Fruit fly (Drosophila melanogaster) whole organism, embryonic: ENCODE data around the gene mRpL17.

ENCODE experiments used
- BEAF-32 ChIP-seq: fragments of 200-800 bp; sonication (Bioruptor generic); optimal IDR thresholded peaks from 3 replicates; lab custom pipeline; 2017; ENCODE audit warnings: missing biosample characterization, missing genetic modification characterization, mild to moderate bottlenecking, moderate library complexity, missing genetic modification reagents
- Bteb2 ChIP-seq: fragments of 200-800 bp; sonication (Bioruptor generic); optimal IDR thresholded peaks from 2 replicates; lab custom pipeline; 2016; ENCODE audit warnings: missing biosample characterization, missing genetic modification characterization
- CG10274 ChIP-seq: fragments of 200-800 bp; sonication (Bioruptor generic); optimal IDR thresholded peaks from 3 replicates; lab custom pipeline; 2017; ENCODE audit warnings: missing biosample characterization, mild to moderate bottlenecking, missing genetic modification characterization
- CG11560 ChIP-seq: fragments of 200-800 bp; sonication (Bioruptor generic); IDR thresholded peaks from 3 replicates; pipeline ENCODE4 v1.3.6; 2022; ENCODE audit warnings: missing biosample characterization, missing genetic modification characterization
- CG13296 ChIP-seq: fragments of 200-800 bp; sonication (Bioruptor generic); optimal IDR thresholded peaks from 3 replicates; lab custom pipeline; 2018; ENCODE audit warnings: missing biosample characterization, mild to moderate bottlenecking, missing genetic modification characterization
- CG13775 ChIP-seq: fragments of 200-800 bp; sonication (Bioruptor generic); optimal IDR thresholded peaks from 3 replicates; lab custom pipeline; 2017; ENCODE audit warnings: missing biosample characterization, mild to moderate bottlenecking, missing genetic modification characterization
- CG14965 ChIP-seq: fragments of 200-800 bp; sonication (Bioruptor generic); optimal IDR thresholded peaks from 2 replicates; lab custom pipeline; 2016; ENCODE audit warnings: missing biosample characterization, missing genetic modification characterization, borderline replicate concordance
- CG1529 ChIP-seq: fragments of 200-800 bp; sonication (Bioruptor generic); optimal IDR thresholded peaks from 3 replicates; lab custom pipeline; 2018; ENCODE audit warnings: missing biosample characterization, missing genetic modification characterization
- CG1647 ChIP-seq: fragments of 200-800 bp; sonication (Bioruptor generic); optimal IDR thresholded peaks from 3 replicates; lab custom pipeline; 2016; ENCODE audit warnings: missing biosample characterization, missing genetic modification characterization
- CG16779 ChIP-seq: fragments of 200-800 bp; sonication (Bioruptor generic); IDR thresholded peaks from 2 replicates; pipeline ENCODE4 v1.3.6; 2022; ENCODE audit warnings: missing biosample characterization, missing genetic modification characterization
- CG16813 ChIP-seq: fragments of 200-800 bp; sonication (Bioruptor generic); IDR thresholded peaks from 3 replicates; pipeline ENCODE4 v1.3.6; 2022; ENCODE audit warnings: missing biosample characterization, missing genetic modification characterization; ENCODE audit not compliant: partially characterized antibody
- CG1832 ChIP-seq: fragments of 200-800 bp; sonication (Bioruptor generic); optimal IDR thresholded peaks from 2 replicates; lab custom pipeline; 2017; ENCODE audit warnings: missing biosample characterization, mild to moderate bottlenecking, missing genetic modification characterization, inconsistent platforms
- CG18764 ChIP-seq: fragments of 200-800 bp; sonication (Bioruptor generic); optimal IDR thresholded peaks from 3 replicates; lab custom pipeline; 2016; ENCODE audit warnings: missing biosample characterization, missing genetic modification characterization
- CG3065 ChIP-seq: fragments of 200-800 bp; sonication (Bioruptor generic); optimal IDR thresholded peaks from 2 replicates; lab custom pipeline; 2016; ENCODE audit warnings: missing biosample characterization, missing genetic modification characterization
- CG31224 ChIP-seq: fragments of 200-800 bp; sonication (Bioruptor generic); IDR thresholded peaks from 2 replicates; pipeline ENCODE4 v1.3.6; 2022; ENCODE audit warnings: missing biosample characterization, missing genetic modification characterization
- CG3163 ChIP-seq: fragments of 200-800 bp; sonication (Bioruptor generic); optimal IDR thresholded peaks from 3 replicates; lab custom pipeline; 2016; ENCODE audit warnings: missing biosample characterization, missing genetic modification characterization
- CG33557 ChIP-seq: fragments of 200-800 bp; sonication (Bioruptor generic); optimal IDR thresholded peaks from 2 replicates; lab custom pipeline; 2019; ENCODE audit warnings: missing biosample characterization, mild to moderate bottlenecking, missing genetic modification characterization, moderate library complexity
- CG34224 ChIP-seq: fragments of 200-800 bp; sonication (Bioruptor generic); IDR thresholded peaks from 3 replicates; pipeline ENCODE4 v1.3.6; 2022; ENCODE audit warnings: missing biosample characterization, missing genetic modification characterization; ENCODE audit not compliant: partially characterized antibody
- CG4730 ChIP-seq: fragments of 200-800 bp; sonication (Bioruptor generic); IDR thresholded peaks from 2 replicates; pipeline ENCODE4 v1.3.6; 2022; ENCODE audit warnings: missing biosample characterization, missing genetic modification characterization
- Dek ChIP-seq: fragments of 200-800 bp; sonication (Bioruptor generic); optimal IDR thresholded peaks from 3 replicates; lab custom pipeline; 2019; ENCODE audit warnings: missing biosample characterization, mild to moderate bottlenecking, missing genetic modification characterization, moderate library complexity
- Elba2 ChIP-seq: fragments of 200-800 bp; sonication (Bioruptor generic); optimal IDR thresholded peaks from 3 replicates; lab custom pipeline; 2016; ENCODE audit warnings: missing biosample characterization, missing genetic modification characterization
- Hand ChIP-seq: fragments of 200-800 bp; sonication (Bioruptor generic); optimal IDR thresholded peaks from 2 replicates; lab custom pipeline; 2017; ENCODE audit warnings: mild to moderate bottlenecking, missing biosample characterization, missing genetic modification reagents, missing genetic modification characterization
- Pdp1 ChIP-seq, 2 experiments: fragments of 200-800 bp; sonication (Bioruptor generic); optimal IDR thresholded peaks; 3 replicates each; lab custom pipeline; 2016; ENCODE audit warnings: missing biosample characterization in 2 of 2, missing genetic modification characterization in 2 of 2, mild to moderate bottlenecking in 1 of 2, moderate library complexity in 1 of 2
- Tbp ChIP-seq: fragments of >200 bp; optimal IDR thresholded peaks from 2 replicates; lab custom pipeline; 2018; ENCODE audit warnings: missing biosample characterization, missing genetic modification characterization
- amos ChIP-seq: fragments of 200-800 bp; sonication (Bioruptor generic); IDR thresholded peaks from 2 replicates; pipeline ENCODE4 v1.3.6; 2022; ENCODE audit warnings: missing biosample characterization, missing genetic modification characterization; ENCODE audit not compliant: partially characterized antibody
- ash1 ChIP-seq: fragments of 200-800 bp; sonication (Bioruptor generic); optimal IDR thresholded peaks from 2 replicates; lab custom pipeline; 2018; ENCODE audit warnings: missing biosample characterization, mild to moderate bottlenecking, missing genetic modification characterization
- bsh ChIP-seq, 2 experiments: fragments of 200-800 bp; sonication (Bioruptor generic); optimal IDR thresholded peaks; 2 replicates each; lab custom pipeline; 2017 to 2018; ENCODE audit warnings: mild to moderate bottlenecking in 2 of 2, missing biosample characterization in 2 of 2, missing genetic modification characterization in 2 of 2, moderate library complexity in 1 of 2
- da ChIP-seq: fragments of 200-800 bp; sonication (Bioruptor generic); optimal IDR thresholded peaks from 2 replicates; lab custom pipeline; 2016; ENCODE audit warnings: missing biosample characterization, missing genetic modification characterization
- dysf ChIP-seq: fragments of 200-800 bp; sonication (Bioruptor generic); IDR thresholded peaks from 3 replicates; pipeline ENCODE4 v1.3.6; 2022; ENCODE audit warnings: missing biosample characterization, missing genetic modification characterization
- en ChIP-seq: fragments of 200-800 bp; sonication (Bioruptor generic); optimal IDR thresholded peaks from 2 replicates; lab custom pipeline; 2016; ENCODE audit warnings: missing biosample characterization, missing genetic modification characterization
- fu2 ChIP-seq: fragments of 200-800 bp; sonication (Bioruptor generic); optimal IDR thresholded peaks from 2 replicates; lab custom pipeline; 2016; ENCODE audit warnings: missing biosample characterization, missing genetic modification characterization
- gfzf ChIP-seq: fragments of 200-800 bp; sonication (Bioruptor generic); optimal IDR thresholded peaks from 2 replicates; lab custom pipeline; 2016; ENCODE audit warnings: missing biosample characterization, mild to moderate bottlenecking, missing genetic modification characterization, moderate library complexity
- h ChIP-seq: fragments of >200 bp; optimal IDR thresholded peaks from 2 replicates; lab custom pipeline; 2017
- jigr1 ChIP-seq: fragments of 200-800 bp; sonication (Bioruptor generic); IDR thresholded peaks from 3 replicates; pipeline ENCODE4 v1.3.6; 2022; ENCODE audit warnings: missing biosample characterization, missing genetic modification characterization
- lab ChIP-seq: fragments of 200-800 bp; sonication (Bioruptor generic); optimal IDR thresholded peaks from 3 replicates; lab custom pipeline; 2017; ENCODE audit warnings: missing biosample characterization, missing genetic modification characterization, mild to moderate bottlenecking, moderate library complexity, missing genetic modification reagents
- oc ChIP-seq: fragments of 200-800 bp; sonication (Bioruptor generic); optimal IDR thresholded peaks from 2 replicates; lab custom pipeline; 2018; ENCODE audit warnings: missing biosample characterization, mild to moderate bottlenecking, missing genetic modification characterization, moderate library complexity
- otp ChIP-seq: fragments of 200-800 bp; sonication (Bioruptor generic); IDR thresholded peaks from 3 replicates; pipeline ENCODE4, ENCODE4 v1.3.6; 2022; ENCODE audit warnings: missing biosample characterization, missing genetic modification characterization
- pnt ChIP-seq: fragments of 200-800 bp; sonication (Bioruptor generic); optimal IDR thresholded peaks from 3 replicates; lab custom pipeline; 2016; ENCODE audit warnings: missing biosample characterization, missing genetic modification characterization
- run ChIP-seq: fragments of 200-800 bp; sonication (Bioruptor generic); optimal IDR thresholded peaks from 3 replicates; lab custom pipeline; 2018; ENCODE audit warnings: missing biosample characterization, mild to moderate bottlenecking, missing genetic modification characterization
- schlank ChIP-seq: fragments of 200-800 bp; sonication (Bioruptor generic); optimal IDR thresholded peaks from 2 replicates; lab custom pipeline; 2018; ENCODE audit warnings: missing biosample characterization, mild to moderate bottlenecking, missing genetic modification characterization
- sd ChIP-seq: fragments of 200-800 bp; sonication (Bioruptor generic); optimal IDR thresholded peaks from 3 replicates; lab custom pipeline; 2018; ENCODE audit warnings: missing biosample characterization, mild to moderate bottlenecking, missing genetic modification characterization, moderate library complexity
- sens-2 ChIP-seq: fragments of 200-800 bp; sonication (Bioruptor generic); IDR thresholded peaks from 2 replicates; pipeline ENCODE4 v1.3.6; 2022; ENCODE audit warnings: missing biosample characterization, missing genetic modification characterization
- slbo ChIP-seq: fragments of 200-800 bp; sonication (Bioruptor generic); IDR thresholded peaks from 2 replicates; pipeline ENCODE4 v1.3.6; 2022; ENCODE audit warnings: missing biosample characterization, missing genetic modification characterization
- sqz ChIP-seq: fragments of 200-800 bp; sonication (Bioruptor generic); optimal IDR thresholded peaks from 3 replicates; lab custom pipeline; 2018; ENCODE audit warnings: missing biosample characterization, mild to moderate bottlenecking, missing genetic modification characterization
- tna ChIP-seq: fragments of 200-800 bp; sonication (Bioruptor generic); IDR thresholded peaks from 2 replicates; pipeline ENCODE4 v1.3.6; 2022; ENCODE audit warnings: missing biosample characterization, missing genetic modification characterization; ENCODE audit not compliant: partially characterized antibody
- twi ChIP-seq: fragments of 200-800 bp; optimal IDR thresholded peaks from 2 replicates; lab custom pipeline; 2019; ENCODE audit warnings: missing biosample characterization, mild to moderate bottlenecking, missing genetic modification characterization, moderate library complexity
- usp ChIP-seq: fragments of >200 bp; optimal IDR thresholded peaks from 2 replicates; lab custom pipeline; 2017; ENCODE audit warnings: missing biosample characterization, missing genetic modification characterization
- yki ChIP-seq: fragments of >200 bp; optimal IDR thresholded peaks from 3 replicates; lab custom pipeline; 2018
- z ChIP-seq: fragments of 200-800 bp; sonication (Bioruptor generic); IDR thresholded peaks from 3 replicates; pipeline ENCODE4 v1.3.6; 2022; ENCODE audit warnings: missing biosample characterization, missing genetic modification characterization

Gene mRpL17

dm6 chr3L:224004-224951 is 40.3 kb upstream of the mRpL17 start (continued):
- TF ChIP-seq sens-2 (no peak), CG10274 (GFP tag; lab: Kevin White, UChicago) (no peak), CG31224 (peak; percentile 36; the same call in 1 of the 2 replicates), otp (GFP tag; lab: Robert Waterston, UW) (peak; percentile 10; the same call in 1 of the 3 replicates), sd (tag; lab: Kevin White, UChicago) (no peak), lab (GFP tag; lab: Kevin White, UChicago) (peak; percentile 16), CG1647 (GFP tag; lab: Kevin White, UChicago) (no peak), CG33557 (GFP tag; lab: Kevin White, UChicago) (no peak), CG18764 (GFP tag; lab: Kevin White, UChicago) (no peak), yki (lab: Kevin White, UChicago) (no peak), tna (GFP tag; lab: Robert Waterston, UW) (0 out of 2 replicates have a peak, but pooled peaks have one; percentile 11), Tbp (peak; percentile 82), en (GFP tag; lab: Kevin White, UChicago) (no peak), CG34224 (no peak), pnt (GFP tag; lab: Kevin White, UChicago) (no peak), Dek (no peak), schlank (no peak), CG11560 (tag; lab: Robert Waterston, UW) (no peak), CG1529 (GFP tag; lab: Kevin White, UChicago) (no peak), dysf (GFP tag; lab: Robert Waterston, UW) (no peak), Hand (GFP tag; lab: Kevin White, UChicago) (peak; percentile 1), CG14965 (GFP tag; lab: Kevin White, UChicago) (no peak), sqz (GFP tag; lab: Kevin White, UChicago) (no peak), h (lab: Kevin White, UChicago) (no peak), CG3163 (peak; percentile 20), Pdp1 (GFP tag; optimal IDR thresholded peaks at IDR 0.05; lab: Kevin White, UChicago) (peak in 1 of 2 experiments; percentile 18), usp (GFP tag; lab: Kevin White, UChicago) (no peak), CG13296 (peak; percentile 13), run (tag; lab: Kevin White, UChicago) (no peak), CG16779 (peak; percentile 46; the same call in 1 of the 2 replicates), twi (tag; lab: Kevin White, UChicago) (peak; percentile 1), jigr1 (GFP tag; lab: Robert Waterston, UW) (no peak), ash1 (GFP tag; lab: Kevin White, UChicago) (no peak), slbo (GFP tag; lab: Robert Waterston, UW) (peak; percentile 23; the same call in 1 of the 2 replicates), fu2 (GFP tag; lab: Kevin White, UChicago) (no peak), CG13775 (GFP tag; lab: Kevin White, UChicago) (peak; percentile 29), Elba2 (GFP tag; lab: Kevin White, UChicago) (no peak), CG16813 (GFP tag; lab: Robert Waterston, UW) (no peak), CG1832 (peak; percentile 52), oc (no peak), bsh (GFP tag; optimal IDR thresholded peaks at IDR 0.05; lab: Kevin White, UChicago) (no peak), amos (peak; percentile 49; the same call in 1 of the 2 replicates), Bteb2 (no peak), CG3065 (GFP tag; lab: Kevin White, UChicago) (no peak), gfzf (GFP tag; lab: Kevin White, UChicago) (no peak), BEAF-32 (no peak), da (no peak), CG4730 (no peak), z (peak; percentile 36; the same call in 1 of the 3 replicates)
